Worm (Caenorhabditis elegans) whole organism, mixed stage, embryonic: ENCODE data around the gene F08D12.15.

Experiments used
- M03D4.4 ChIP-seq: sonication (generic microtip); optimal IDR thresholded peaks from 2 replicates; lab custom pipeline; 2017; ENCODE audit warnings: mild to moderate bottlenecking, missing genetic modification characterization, missing compliant biosample characterization
- bed-3 ChIP-seq: fragments of 200-800 bp; sonication (Bioruptor generic); optimal IDR thresholded peaks from 3 replicates; lab custom pipeline; 2018; ENCODE audit warnings: mild to moderate bottlenecking, missing genetic modification characterization, moderate library complexity, missing compliant biosample characterization
- ceh-39 ChIP-seq: fragments of 150-350 bp; optimal IDR thresholded peaks from 2 replicates; lab custom pipeline; 2014; ENCODE audit warnings: missing biosample characterization, missing genetic modification characterization
- ceh-43 ChIP-seq: fragments of 200-800 bp; sonication (Bioruptor generic); optimal IDR thresholded peaks from 2 replicates; lab custom pipeline; 2018; ENCODE audit warnings: mild to moderate bottlenecking, missing genetic modification characterization, moderate library complexity, missing compliant biosample characterization
- ceh-83 ChIP-seq: fragments of 200-800 bp; sonication (Bioruptor generic); optimal IDR thresholded peaks from 2 replicates; lab custom pipeline; 2018; ENCODE audit warnings: mild to moderate bottlenecking, missing genetic modification characterization, missing compliant biosample characterization
- cnd-1 ChIP-seq: fragments of 200-800 bp; sonication (Bioruptor generic); optimal IDR thresholded peaks from 2 replicates; lab custom pipeline; 2018; ENCODE audit warnings: mild to moderate bottlenecking, missing genetic modification characterization, missing compliant biosample characterization
- elt-1 ChIP-seq: sonication (generic microtip); optimal IDR thresholded peaks from 2 replicates; lab custom pipeline; 2017; ENCODE audit warnings: missing genetic modification characterization, mild to moderate bottlenecking, missing compliant biosample characterization, antibody characterized with exemption, moderate library complexity, borderline replicate concordance; ENCODE audit not compliant: insufficient read depth
- elt-3 ChIP-seq: fragments of 150-350 bp; optimal IDR thresholded peaks from 2 replicates; lab custom pipeline; 2014; ENCODE audit warnings: missing biosample characterization, missing genetic modification characterization
- flh-1 ChIP-seq: fragments of 200-800 bp; sonication (Bioruptor generic); optimal IDR thresholded peaks from 2 replicates; lab custom pipeline; 2018; ENCODE audit warnings: mild to moderate bottlenecking, missing genetic modification characterization, moderate library complexity, missing compliant biosample characterization
- ham-2 ChIP-seq: fragments of 200-800 bp; sonication (Bioruptor generic); optimal IDR thresholded peaks from 2 replicates; lab custom pipeline; 2018; ENCODE audit warnings: mild to moderate bottlenecking, missing genetic modification characterization, missing compliant biosample characterization
- hlh-1 ChIP-seq: fragments of 150-350 bp; optimal IDR thresholded peaks from 2 replicates; lab custom pipeline; 2014; ENCODE audit warnings: missing biosample characterization, missing genetic modification reagents, missing genetic modification characterization
- lin-13 ChIP-seq: fragments of 150-350 bp; optimal IDR thresholded peaks from 2 replicates; lab custom pipeline; 2014; ENCODE audit warnings: missing biosample characterization, missing genetic modification characterization
- lin-32 ChIP-seq: fragments of 200-800 bp; sonication (Bioruptor generic); optimal IDR thresholded peaks from 2 replicates; lab custom pipeline; 2018; ENCODE audit warnings: mild to moderate bottlenecking, missing genetic modification characterization, missing compliant biosample characterization
- mab-5 ChIP-seq: fragments of 150-350 bp; optimal IDR thresholded peaks from 2 replicates; lab custom pipeline; 2014; ENCODE audit warnings: missing biosample characterization, missing genetic modification characterization
- mep-1 ChIP-seq: fragments of 150-350 bp; optimal IDR thresholded peaks from 2 replicates; lab custom pipeline; 2017; ENCODE audit warnings: missing biosample characterization, missing genetic modification reagents, missing genetic modification characterization, inconsistent platforms
- nhr-12 ChIP-seq: fragments of 150-350 bp; optimal IDR thresholded peaks from 2 replicates; lab custom pipeline; 2014; ENCODE audit warnings: missing biosample characterization, missing genetic modification characterization
- nhr-237 ChIP-seq: fragments of 150-350 bp; optimal IDR thresholded peaks from 2 replicates; lab custom pipeline; 2014; ENCODE audit warnings: missing biosample characterization, missing genetic modification characterization
- nhr-76 ChIP-seq: sonication (generic microtip); optimal IDR thresholded peaks from 2 replicates; lab custom pipeline; 2017; ENCODE audit warnings: missing biosample characterization, missing genetic modification characterization
- pha-4 ChIP-seq: fragments of 150-350 bp; optimal IDR thresholded peaks from 2 replicates; lab custom pipeline; 2018; ENCODE audit warnings: missing biosample characterization, missing genetic modification reagents, missing genetic modification characterization
- sem-2 ChIP-seq: fragments of 200-800 bp; sonication (Bioruptor generic); optimal IDR thresholded peaks from 2 replicates; lab custom pipeline; 2018; ENCODE audit warnings: mild to moderate bottlenecking, missing genetic modification characterization, missing compliant biosample characterization
- snpc-4 ChIP-seq: fragments of 150-350 bp; optimal IDR thresholded peaks from 2 replicates; lab custom pipeline; 2014; ENCODE audit warnings: missing biosample characterization, missing genetic modification characterization
- sptf-1 ChIP-seq: sonication (generic microtip); optimal IDR thresholded peaks from 2 replicates; lab custom pipeline; 2017; ENCODE audit warnings: mild to moderate bottlenecking, missing genetic modification characterization, moderate library complexity, missing compliant biosample characterization
- tbx-8 ChIP-seq: fragments of 200-800 bp; sonication (Bioruptor generic); optimal IDR thresholded peaks from 2 replicates; lab custom pipeline; 2018; ENCODE audit warnings: mild to moderate bottlenecking, missing genetic modification characterization, moderate library complexity, missing compliant biosample characterization
- unc-120 ChIP-seq: sonication (generic microtip); optimal IDR thresholded peaks from 2 replicates; lab custom pipeline; 2017; ENCODE audit warnings: missing genetic modification characterization, missing compliant biosample characterization; ENCODE audit not compliant: poor library complexity, severe bottlenecking
- zip-8 ChIP-seq: fragments of 150-350 bp; optimal IDR thresholded peaks from 2 replicates; lab custom pipeline; 2014; ENCODE audit warnings: missing biosample characterization, missing genetic modification characterization
- ztf-11 ChIP-seq: fragments of 150-350 bp; optimal IDR thresholded peaks from 2 replicates; lab custom pipeline; 2014; ENCODE audit warnings: missing biosample characterization, missing genetic modification characterization

F08D12.15 gene

ce11 chrII:2754595-2754994 is 11.8 kb upstream of the F08D12.15 start:
- TF ChIP-seq ztf-11 (tag; lab: Kevin White, UChicago) (no peak), mep-1 (tag; lab: Kevin White, UChicago) (no peak), elt-3 (tag; lab: Kevin White, UChicago) (no peak), lin-32 (GFP tag; lab: Kevin White, UChicago) (no peak), pha-4 (no peak), elt-1 (tag; lab: Kevin White, UChicago) (no peak), ceh-43 (no peak), flh-1 (no peak), nhr-237 (tag; lab: Kevin White, UChicago) (no peak), snpc-4 (tag; lab: Kevin White, UChicago) (no peak), nhr-76 (tag; lab: Kevin White, UChicago) (no peak)

DNA sequence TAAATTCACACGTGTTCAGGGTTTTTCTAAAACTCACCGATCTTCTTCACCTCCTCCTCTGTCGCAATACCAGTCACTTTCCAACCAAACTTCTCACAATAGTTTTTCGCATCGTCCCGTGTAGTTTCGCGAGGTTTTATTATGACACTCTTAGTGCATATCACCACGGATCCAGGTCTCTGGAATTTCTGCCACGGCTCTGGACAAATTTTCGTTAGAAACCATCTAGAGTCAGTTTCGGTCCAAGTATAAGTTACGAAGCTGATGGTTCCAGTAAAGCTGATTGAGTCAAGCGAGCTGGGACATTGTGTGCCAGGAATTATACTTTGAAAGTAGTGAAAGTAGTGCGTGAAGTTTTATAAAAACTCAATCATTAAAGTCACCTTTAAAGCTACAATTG is 10.1 kb upstream of the F08D12.15 start:
- TF ChIP-seq mep-1 (tag; lab: Kevin White, UChicago) (no peak), snpc-4 (tag; lab: Kevin White, UChicago) (no peak), M03D4.4 (tag; lab: Kevin White, UChicago) (no peak), ceh-43 (no peak)

- no peak for TF ChIP-seq pha-4
- no peak for TF ChIP-seq ceh-43
- TF ChIP-seq elt-1 (tag; lab: Kevin White, UChicago): no peak
- TF ChIP-seq ztf-11 (tag; lab: Kevin White, UChicago): no peak
These were observed 8.5 kb upstream of the F08D12.15 start, which contains the start of gene F29A7.8 for ce11 chrII:2757954-2758353. Gene F29A7.8 (minus strand): TSS chrII:2758054.

DNA sequence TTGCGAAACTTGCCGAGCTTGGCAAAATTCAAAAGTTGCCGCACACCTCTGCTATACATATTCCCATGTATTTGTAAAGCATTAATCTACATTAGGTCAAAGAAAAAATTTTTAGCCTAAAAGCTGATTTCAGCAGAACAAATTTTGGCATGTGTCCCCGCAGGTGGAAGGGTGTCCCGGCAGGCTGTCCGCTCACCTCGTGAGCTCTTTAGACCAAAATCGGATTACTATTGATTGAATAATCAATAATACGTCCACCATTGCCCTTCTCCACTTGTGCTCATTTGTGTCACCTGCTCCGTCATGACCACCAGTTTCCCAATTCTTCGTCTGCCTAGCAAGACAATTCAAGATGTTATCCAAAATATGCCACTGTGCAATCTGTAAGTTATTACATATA is 8.0 kb upstream of the F08D12.15 start, which contains the start of gene fbxb-107:
Gene fbxb-107, plus strand, starts transcription at position 297 of the 400 bp plus-strand sequence.
- no peak for TF ChIP-seq pha-4
- TF ChIP-seq ceh-39: peak; percentile 99

DNA sequence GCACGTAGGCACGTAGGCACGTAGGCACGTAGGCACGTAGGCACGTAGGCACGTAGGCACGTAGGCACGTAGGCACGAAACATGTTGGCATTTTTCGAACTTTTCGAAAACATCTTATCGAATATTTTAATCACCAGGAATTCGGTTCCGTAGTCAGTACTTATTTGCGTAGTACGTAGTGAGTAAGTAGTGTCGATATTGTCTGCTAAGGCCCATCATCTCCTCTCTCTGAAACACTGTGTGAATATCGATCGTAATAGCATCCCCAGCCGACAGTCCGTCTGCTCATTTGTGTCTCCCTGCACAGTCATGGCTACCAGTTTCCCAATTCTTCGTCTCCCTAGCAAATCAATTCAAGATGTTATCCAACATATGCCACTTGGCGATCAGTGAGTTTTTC is 4.3 kb upstream of the F08D12.15 start, which contains the start of gene fbxb-106:
Gene fbxb-106, plus strand, starts transcription at position 301 of the 400 bp plus-strand sequence.
- TF ChIP-seq bed-3 (GFP tag; lab: Kevin White, UChicago) (no peak), pha-4 (no peak), tbx-8 (GFP tag; lab: Kevin White, UChicago) (no peak), cnd-1 (tag; lab: Kevin White, UChicago) (no peak), mab-5 (tag; lab: Kevin White, UChicago) (no peak), snpc-4 (tag; lab: Kevin White, UChicago) (no peak), nhr-12 (tag; lab: Kevin White, UChicago) (no peak), elt-3 (tag; lab: Kevin White, UChicago) (no peak), lin-13 (tag; lab: Kevin White, UChicago) (no peak), zip-8 (no peak), nhr-237 (tag; lab: Kevin White, UChicago) (no peak), ham-2 (GFP tag; lab: Kevin White, UChicago) (no peak)

DNA sequence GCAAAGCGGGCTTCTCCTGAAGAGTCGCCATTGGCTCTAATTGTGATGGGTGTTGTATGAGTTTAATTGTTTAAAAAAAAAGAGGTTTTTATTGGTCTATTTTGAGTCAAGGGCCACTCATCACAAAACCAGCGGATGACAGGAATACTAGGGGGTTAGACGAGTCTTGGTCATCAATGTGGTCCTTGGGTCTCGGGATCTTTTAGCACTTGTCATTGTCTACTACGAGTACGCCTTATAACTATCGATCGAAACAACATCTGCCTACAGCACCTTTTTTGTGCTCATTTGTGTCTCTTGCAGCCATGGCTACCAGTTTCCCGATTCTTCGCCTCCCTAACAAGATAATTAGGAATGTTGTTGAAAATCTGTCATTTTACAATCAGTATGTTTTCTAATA is 1.8 kb upstream of the F08D12.15 start, which contains the start of gene fbxb-108:
Gene fbxb-108, plus strand, starts transcription at position 301 of the 400 bp plus-strand sequence.
- TF ChIP-seq elt-1 (tag; lab: Kevin White, UChicago) (no peak), nhr-76 (tag; lab: Kevin White, UChicago) (no peak), bed-3 (GFP tag; lab: Kevin White, UChicago) (no peak), ztf-11 (tag; lab: Kevin White, UChicago) (no peak), zip-8 (no peak)

- TF ChIP-seq hlh-1 (tag; lab: Kevin White, UChicago): peak; percentile 88
- no peak for TF ChIP-seq ceh-43
These were observed 2.6 kb downstream of the F08D12.15 start, which contains the start of gene F08D12.7 for ce11 chrII:2769021-2769420. Gene F08D12.7 (minus strand): TSS chrII:2769121.

ce11 chrII:2770788-2771187 is 4.4 kb downstream of the F08D12.15 start, which contains the start of gene fbxb-105:
Gene fbxb-105 (minus strand): TSS chrII:2770888.
- TF ChIP-seq cnd-1 (tag; lab: Kevin White, UChicago) (peak; percentile 59), pha-4 (no peak), nhr-76 (tag; lab: Kevin White, UChicago) (no peak), ceh-83 (GFP tag; lab: Kevin White, UChicago) (no peak), zip-8 (no peak), flh-1 (no peak), nhr-12 (tag; lab: Kevin White, UChicago) (no peak), mep-1 (tag; lab: Kevin White, UChicago) (no peak), nhr-237 (tag; lab: Kevin White, UChicago) (no peak), ceh-43 (no peak), lin-13 (tag; lab: Kevin White, UChicago) (no peak), unc-120 (no peak), ztf-11 (tag; lab: Kevin White, UChicago) (no peak), ham-2 (GFP tag; lab: Kevin White, UChicago) (no peak), ceh-39 (peak; percentile 38), sem-2 (GFP tag; lab: Kevin White, UChicago) (no peak), lin-32 (GFP tag; lab: Kevin White, UChicago) (no peak), sptf-1 (no peak)
